Worm (Caenorhabditis elegans): ENCODE results near the gene frpr-15.

- TF ChIP-seq sea-1 (GFP tag; conservative IDR thresholded peaks at IDR 0.05) (no peak), F13C5.2 (tag; optimal IDR thresholded peaks at IDR 0.05) (no peak), ceh-13 (GFP tag; optimal IDR thresholded peaks at IDR 0.05) (no peak), ama-1 (optimal IDR thresholded peaks at IDR 0.05) (no peak), tbx-37 (GFP tag; conservative IDR thresholded peaks at IDR 0.05) (no peak), tbx-11 (GFP tag; IDR thresholded peaks at IDR 0.05) (no peak), hnd-1 (tag; optimal IDR thresholded peaks at IDR 0.05) (no peak), aly-1 (tag; optimal IDR thresholded peaks at IDR 0.05) (no peak)
These were observed 39.5 kb upstream of the frpr-15 start, which contains the start of gene gpa-8 for ce11 chrV:12640384-12640783.
